Worm (Caenorhabditis elegans) whole organism, L3 larva: ENCODE data around the gene F09G2.8.

Experiments used
- R02D3.7 ChIP-seq: fragments of 150-350 bp; optimal IDR thresholded peaks from 2 replicates; lab custom pipeline; 2014; ENCODE audit warnings: missing biosample characterization, missing genetic modification characterization
- aly-2 ChIP-seq: fragments of 150-350 bp; optimal IDR thresholded peaks from 2 replicates; lab custom pipeline; 2014; ENCODE audit warnings: missing biosample characterization, missing genetic modification characterization
- ama-1 ChIP-seq: fragments of 150-350 bp; optimal IDR thresholded peaks from 2 replicates; lab custom pipeline; 2018
- ceh-16 ChIP-seq: sonication (generic microtip); optimal IDR thresholded peaks from 2 replicates; lab custom pipeline; 2017; ENCODE audit warnings: missing biosample characterization, missing genetic modification characterization
- ceh-28 ChIP-seq: fragments of 150-350 bp; optimal IDR thresholded peaks from 2 replicates; lab custom pipeline; 2014; ENCODE audit warnings: missing biosample characterization, missing genetic modification reagents, missing genetic modification characterization
- ceh-82 ChIP-seq: fragments of 150-350 bp; optimal IDR thresholded peaks from 2 replicates; lab custom pipeline; 2014; ENCODE audit warnings: missing biosample characterization, missing genetic modification characterization
- ceh-9 ChIP-seq: sonication (generic microtip); optimal IDR thresholded peaks from 2 replicates; lab custom pipeline; 2018; ENCODE audit warnings: missing biosample characterization, missing genetic modification characterization
- daf-12 ChIP-seq: fragments of 150-350 bp; optimal IDR thresholded peaks from 2 replicates; lab custom pipeline; 2014; ENCODE audit warnings: missing biosample characterization, missing genetic modification reagents, missing genetic modification characterization
- egl-27 ChIP-seq: sonication (generic microtip); optimal IDR thresholded peaks from 4 replicates; lab custom pipeline; 2017; ENCODE audit warnings: missing biosample characterization, missing genetic modification reagents, missing genetic modification characterization
- egl-5 ChIP-seq: fragments of 150-350 bp; optimal IDR thresholded peaks from 2 replicates; lab custom pipeline; 2017; ENCODE audit warnings: missing biosample characterization, missing genetic modification reagents, missing genetic modification characterization, inconsistent platforms
- elt-2 ChIP-seq: sonication (generic microtip); optimal IDR thresholded peaks from 2 replicates; lab custom pipeline; 2016; ENCODE audit warnings: missing genetic modification reagents, mild to moderate bottlenecking, missing genetic modification characterization, missing compliant biosample characterization
- eor-1 ChIP-seq, 2 experiments: fragments of 150-350 bp; optimal IDR thresholded peaks; 2 replicates each; lab custom pipeline; 2014 to 2018; ENCODE audit warnings: missing biosample characterization in 2 of 2, missing genetic modification characterization in 2 of 2
- fkh-10 ChIP-seq: sonication (generic microtip); optimal IDR thresholded peaks from 2 replicates; lab custom pipeline; 2017; ENCODE audit warnings: missing biosample characterization, missing genetic modification reagents, missing genetic modification characterization
- fkh-2 ChIP-seq: fragments of 150-350 bp; optimal IDR thresholded peaks from 2 replicates; lab custom pipeline; 2014; ENCODE audit warnings: missing biosample characterization, missing genetic modification reagents, missing genetic modification characterization
- fos-1 ChIP-seq: fragments of 150-350 bp; optimal IDR thresholded peaks from 2 replicates; lab custom pipeline; 2014; ENCODE audit warnings: missing biosample characterization, missing genetic modification characterization
- hmg-11 ChIP-seq: sonication (generic microtip); optimal IDR thresholded peaks from 2 replicates; lab custom pipeline; 2016; ENCODE audit warnings: missing genetic modification characterization, missing compliant biosample characterization
- lin-15B ChIP-seq: fragments of 150-350 bp; optimal IDR thresholded peaks from 2 replicates; lab custom pipeline; 2014; ENCODE audit warnings: missing biosample characterization, missing genetic modification characterization
- lin-39 ChIP-seq: fragments of 150-350 bp; optimal IDR thresholded peaks from 2 replicates; lab custom pipeline; 2018; ENCODE audit warnings: missing biosample characterization, missing genetic modification reagents, missing genetic modification characterization
- lsy-12 ChIP-seq: sonication (generic microtip); optimal IDR thresholded peaks from 2 replicates; lab custom pipeline; 2016; ENCODE audit warnings: mild to moderate bottlenecking, missing genetic modification characterization, missing compliant biosample characterization
- nfya-1 ChIP-seq: sonication (generic microtip); optimal IDR thresholded peaks from 2 replicates; lab custom pipeline; 2017; ENCODE audit warnings: missing genetic modification characterization, mild to moderate bottlenecking, missing compliant biosample characterization, antibody characterized with exemption, moderate library complexity; ENCODE audit not compliant: insufficient read depth
- nhr-11 ChIP-seq: fragments of 150-350 bp; optimal IDR thresholded peaks from 2 replicates; lab custom pipeline; 2014; ENCODE audit warnings: missing biosample characterization, missing genetic modification characterization
- nhr-12 ChIP-seq: fragments of 150-350 bp; optimal IDR thresholded peaks from 2 replicates; lab custom pipeline; 2014; ENCODE audit warnings: missing biosample characterization, missing genetic modification characterization
- nhr-23 ChIP-seq: fragments of 150-350 bp; optimal IDR thresholded peaks from 2 replicates; lab custom pipeline; 2014; ENCODE audit warnings: missing biosample characterization, missing genetic modification reagents, missing genetic modification characterization
- nhr-237 ChIP-seq: fragments of 150-350 bp; optimal IDR thresholded peaks from 2 replicates; lab custom pipeline; 2014; ENCODE audit warnings: missing biosample characterization, missing genetic modification characterization
- nhr-25 ChIP-seq: sonication (generic microtip); optimal IDR thresholded peaks from 2 replicates; lab custom pipeline; 2017; ENCODE audit warnings: missing biosample characterization, missing genetic modification characterization
- nhr-28 ChIP-seq: fragments of 150-350 bp; optimal IDR thresholded peaks from 2 replicates; lab custom pipeline; 2014; ENCODE audit warnings: missing biosample characterization, missing genetic modification characterization
- nhr-76 ChIP-seq: fragments of 150-350 bp; sonication (generic microtip); optimal IDR thresholded peaks from 5 replicates; lab custom pipeline; 2014; ENCODE audit warnings: missing biosample characterization, missing genetic modification characterization
- pha-4 ChIP-seq: fragments of 150-350 bp; optimal IDR thresholded peaks from 2 replicates; lab custom pipeline; 2014; ENCODE audit warnings: missing biosample characterization, missing genetic modification reagents, missing genetic modification characterization
- snpc-4 ChIP-seq: fragments of 150-350 bp; optimal IDR thresholded peaks from 2 replicates; lab custom pipeline; 2014; ENCODE audit warnings: missing biosample characterization, missing genetic modification characterization
- tbx-2 ChIP-seq: sonication (generic microtip); optimal IDR thresholded peaks from 2 replicates; lab custom pipeline; 2016; ENCODE audit warnings: mild to moderate bottlenecking, missing genetic modification characterization, missing compliant biosample characterization
- unc-39 ChIP-seq: sonication (generic microtip); optimal IDR thresholded peaks from 4 replicates; lab custom pipeline; 2017; ENCODE audit warnings: missing biosample characterization, missing genetic modification characterization
- unc-62 ChIP-seq: fragments of 150-350 bp; sonication (generic microtip); optimal IDR thresholded peaks from 4 replicates; lab custom pipeline; 2014; ENCODE audit warnings: missing biosample characterization, missing genetic modification reagents, missing genetic modification characterization
- ztf-11 ChIP-seq: fragments of 150-350 bp; optimal IDR thresholded peaks from 2 replicates; lab custom pipeline; 2014; ENCODE audit warnings: missing biosample characterization, missing genetic modification characterization
- ztf-4 ChIP-seq: fragments of 150-350 bp; optimal IDR thresholded peaks from 2 replicates; lab custom pipeline; 2014; ENCODE audit warnings: missing biosample characterization, missing genetic modification characterization

The F09G2.8 gene

ce11 chrV:7224947-7225346, 31.5 kb upstream of the F09G2.8 start, which contains the start of gene fkb-3 (continued):
- no peak for TF ChIP-seq ceh-82 (tag; lab: Kevin White, UChicago)
- no peak for TF ChIP-seq egl-27 (tag; lab: Kevin White, UChicago)
- TF ChIP-seq aly-2: no peak
- no peak for TF ChIP-seq tbx-2 (tag; lab: Kevin White, UChicago)
- TF ChIP-seq ceh-9 (tag; lab: Kevin White, UChicago): no peak
- no peak for TF ChIP-seq nhr-11 (tag; lab: Kevin White, UChicago)
- TF ChIP-seq unc-62: no peak
- no peak for TF ChIP-seq pha-4 (tag; lab: Kevin White, UChicago)
- TF ChIP-seq unc-39 (tag; lab: Kevin White, UChicago): no peak
- no peak for TF ChIP-seq ceh-16 (tag; lab: Kevin White, UChicago)
- TF ChIP-seq nhr-12 (tag; lab: Kevin White, UChicago): no peak
- no peak for TF ChIP-seq lsy-12 (tag; lab: Kevin White, UChicago)
- no peak for TF ChIP-seq nfya-1 (tag; lab: Kevin White, UChicago)
- no peak for TF ChIP-seq snpc-4
- TF ChIP-seq nhr-237 (tag; lab: Kevin White, UChicago): no peak
- peak; percentile 65 for TF ChIP-seq nhr-23 (tag; lab: Kevin White, UChicago)
- TF ChIP-seq, all 47 proteins: peak for 6

ce11 chrV:7224353-7224752, 30.9 kb upstream of the F09G2.8 start:
- TF ChIP-seq eor-1 (tag; optimal IDR thresholded peaks at IDR 0.05; lab: Kevin White, UChicago) (no peak), elt-2 (no peak), fkh-2 (no peak), nhr-25 (tag; lab: Kevin White, UChicago) (no peak), lin-15B (tag; lab: Kevin White, UChicago) (no peak), snpc-4 (no peak), nhr-76 (no peak), R02D3.7 (tag; lab: Kevin White, UChicago) (no peak), ceh-16 (tag; lab: Kevin White, UChicago) (no peak)

- TF ChIP-seq nfya-1 (tag; lab: Kevin White, UChicago) (peak; percentile 29), egl-5 (tag; lab: Kevin White, UChicago) (peak; percentile 54), ceh-9 (tag; lab: Kevin White, UChicago) (no peak), nhr-11 (tag; lab: Kevin White, UChicago) (no peak), lsy-12 (tag; lab: Kevin White, UChicago) (no peak), lin-39 (tag; lab: Kevin White, UChicago) (peak; percentile 63), hmg-11 (tag; lab: Kevin White, UChicago) (peak; percentile 57), lin-15B (tag; lab: Kevin White, UChicago) (no peak)
These were observed 30.5 kb upstream of the F09G2.8 start, which contains the start of gene C13F10.1 for ce11 chrV:7223941-7224340. Gene C13F10.1, plus strand, starts transcription at chrV:7224078.

- TF ChIP-seq egl-5 (tag; lab: Kevin White, UChicago) (no peak), nhr-28 (tag; lab: Kevin White, UChicago) (no peak), fkh-10 (GFP tag; lab: Kevin White, UChicago) (no peak), ceh-28 (tag; lab: Kevin White, UChicago) (no peak), ceh-9 (tag; lab: Kevin White, UChicago) (no peak), unc-39 (tag; lab: Kevin White, UChicago) (no peak), ama-1 (lab: Kevin White, UChicago) (no peak), ceh-16 (tag; lab: Kevin White, UChicago) (no peak), fkh-2 (no peak), fos-1 (no peak), ztf-11 (tag; lab: Kevin White, UChicago) (no peak), elt-2 (no peak), nfya-1 (tag; lab: Kevin White, UChicago) (no peak), ztf-4 (tag; lab: Kevin White, UChicago) (no peak), lin-39 (tag; lab: Kevin White, UChicago) (no peak), daf-12 (tag; lab: Kevin White, UChicago) (no peak), unc-62 (no peak)
These were observed 29.7 kb upstream of the F09G2.8 start, which contains the start of gene C13F10.7 for ce11 chrV:7223152-7223551. Gene C13F10.7, minus strand, starts transcription at chrV:7223252.
